Worm (Caenorhabditis elegans) whole organism, young adult: ENCODE results near the gene T14B4.8.
A peak's percentile ranks its signal among the peaks of the same experiment; 100 is the strongest.

Experiments used
- C17E4.6 ChIP-seq: fragments of 200-800 bp; sonication (Bioruptor generic); IDR thresholded peaks from 2 replicates; pipeline ENCODE4 v1.3.6; 2022; ENCODE audit warnings: missing genetic modification reagents, missing genetic modification characterization, missing compliant biosample characterization
- D2030.7 ChIP-seq: fragments of 200-800 bp; sonication (Bioruptor generic); IDR thresholded peaks from 2 replicates; pipeline ENCODE4 v1.3.6; 2022; ENCODE audit warnings: missing genetic modification reagents, missing genetic modification characterization, missing compliant biosample characterization
- F33H1.4 ChIP-seq: fragments of 200-800 bp; sonication (Bioruptor generic); IDR thresholded peaks from 2 replicates; pipeline ENCODE4 v1.3.6; 2022; ENCODE audit warnings: missing genetic modification reagents, missing genetic modification characterization, missing compliant biosample characterization
- F37B4.10 ChIP-seq: fragments of 200-800 bp; sonication (Bioruptor generic); IDR thresholded peaks from 2 replicates; pipeline ENCODE4 v1.3.6; 2022; ENCODE audit warnings: missing genetic modification characterization, missing compliant biosample characterization
- F52B5.7 ChIP-seq: sonication (generic microtip); optimal IDR thresholded peaks from 2 replicates; lab custom pipeline; 2016; ENCODE audit warnings: mild to moderate bottlenecking, missing genetic modification characterization, missing compliant biosample characterization
- K12H6.12 ChIP-seq: fragments of 200-800 bp; sonication (Bioruptor generic); optimal IDR thresholded peaks from 2 replicates; lab custom pipeline; 2018; ENCODE audit warnings: mild to moderate bottlenecking, missing genetic modification characterization, missing compliant biosample characterization
- T07F8.4 ChIP-seq: sonication (generic microtip); optimal IDR thresholded peaks from 2 replicates; lab custom pipeline; 2016; ENCODE audit warnings: mild to moderate bottlenecking, missing genetic modification characterization, moderate library complexity, missing compliant biosample characterization
- Y53G8AR.9 ChIP-seq: fragments of 200-800 bp; sonication (Bioruptor generic); conservative IDR thresholded peaks from 2 replicates; pipeline ENCODE4 v1.3.6; 2022; ENCODE audit warnings: missing genetic modification reagents, missing genetic modification characterization, missing compliant biosample characterization
- Y56A3A.18 ChIP-seq: fragments of 200-800 bp; sonication (Bioruptor generic); IDR thresholded peaks from 2 replicates; pipeline ENCODE4 v1.3.6; 2022; ENCODE audit warnings: missing genetic modification reagents, missing genetic modification characterization, missing compliant biosample characterization
- Y95B8A.8 ChIP-seq: fragments of 200-800 bp; sonication (Bioruptor generic); IDR thresholded peaks from 2 replicates; pipeline ENCODE4 v1.3.6; 2022; ENCODE audit warnings: missing genetic modification reagents, missing genetic modification characterization, missing compliant biosample characterization
- ZK185.1 ChIP-seq: sonication (generic microtip); optimal IDR thresholded peaks from 2 replicates; lab custom pipeline; 2016; ENCODE audit warnings: mild to moderate bottlenecking, missing genetic modification characterization, missing compliant biosample characterization; ENCODE audit not compliant: poor library complexity, severe bottlenecking
- akir-1 ChIP-seq: fragments of 200-800 bp; sonication (Bioruptor generic); optimal IDR thresholded peaks from 2 replicates; lab custom pipeline; 2018; ENCODE audit warnings: mild to moderate bottlenecking, missing genetic modification characterization, moderate library complexity, missing compliant biosample characterization
- attf-3 ChIP-seq: fragments of 200-800 bp; sonication (Bioruptor generic); conservative IDR thresholded peaks from 2 replicates; pipeline ENCODE4 v1.3.6; 2022; ENCODE audit warnings: missing genetic modification reagents, missing genetic modification characterization, missing compliant biosample characterization
- attf-5 ChIP-seq: fragments of 200-800 bp; sonication (Bioruptor generic); optimal IDR thresholded peaks from 2 replicates; lab custom pipeline; 2018; ENCODE audit warnings: mild to moderate bottlenecking, missing genetic modification characterization, missing compliant biosample characterization
- attf-6 ChIP-seq: fragments of 200-800 bp; sonication (Bioruptor generic); IDR thresholded peaks from 2 replicates; pipeline ENCODE4 v1.3.6; 2022; ENCODE audit warnings: missing genetic modification reagents, missing genetic modification characterization, missing compliant biosample characterization
- cebp-1 ChIP-seq, 2 experiments: fragments of 200-800 bp in 1 of 2; sonication (Bioruptor generic) in 1 of 2; sonication (generic microtip) in 1 of 2; IDR thresholded peaks in 1 of 2; optimal IDR thresholded peaks in 1 of 2; 2 replicates each; pipeline versions ENCODE4 v1.3.6 to Lab custom; 2017 to 2022; ENCODE audit warnings: missing compliant biosample characterization in 2 of 2, missing genetic modification characterization in 2 of 2, mild to moderate bottlenecking in 1 of 2, missing genetic modification reagents in 1 of 2, moderate library complexity in 1 of 2
- cebp-2 ChIP-seq: fragments of 200-800 bp; sonication (Bioruptor generic); IDR thresholded peaks from 2 replicates; pipeline ENCODE4 v1.3.6; 2022; ENCODE audit warnings: missing genetic modification characterization, missing compliant biosample characterization
- ceh-27 ChIP-seq: fragments of 200-800 bp; sonication (Bioruptor generic); optimal IDR thresholded peaks from 2 replicates; lab custom pipeline; 2018; ENCODE audit warnings: mild to moderate bottlenecking, missing genetic modification characterization, moderate library complexity, missing compliant biosample characterization
- ceh-40 ChIP-seq: fragments of 200-800 bp; sonication (Bioruptor generic); IDR thresholded peaks from 2 replicates; pipeline ENCODE4 v1.3.6; 2022; ENCODE audit warnings: missing genetic modification characterization, missing compliant biosample characterization
- ceh-91 ChIP-seq: fragments of 200-800 bp; sonication (Bioruptor generic); IDR thresholded peaks from 2 replicates; pipeline ENCODE4 v1.3.6; 2022; ENCODE audit warnings: missing genetic modification reagents, missing genetic modification characterization, missing compliant biosample characterization
- chd-7 ChIP-seq: sonication (generic microtip); optimal IDR thresholded peaks from 2 replicates; lab custom pipeline; 2016; ENCODE audit warnings: mild to moderate bottlenecking, missing genetic modification characterization, moderate library complexity, missing compliant biosample characterization
- die-1 ChIP-seq: sonication (generic microtip); optimal IDR thresholded peaks from 2 replicates; lab custom pipeline; 2016; ENCODE audit warnings: missing genotype, mild to moderate bottlenecking, missing genetic modification characterization, missing compliant biosample characterization
- dox-1 ChIP-seq: fragments of 200-800 bp; sonication (Bioruptor generic); IDR thresholded peaks from 2 replicates; pipeline ENCODE4 v1.3.6; 2022; ENCODE audit warnings: missing genetic modification reagents, missing genetic modification characterization, missing compliant biosample characterization
- dpl-1 ChIP-seq: fragments of 150-350 bp; optimal IDR thresholded peaks from 2 replicates; lab custom pipeline; 2014; ENCODE audit warnings: missing biosample characterization, missing genetic modification reagents, missing genetic modification characterization
- efl-1 ChIP-seq: fragments of 150-350 bp; optimal IDR thresholded peaks from 2 replicates; lab custom pipeline; 2014; ENCODE audit warnings: missing biosample characterization, missing genetic modification reagents, missing genetic modification characterization
- egl-18 ChIP-seq: fragments of 200-800 bp; sonication (Bioruptor generic); IDR thresholded peaks from 2 replicates; pipeline ENCODE4 v1.3.6; 2022; ENCODE audit warnings: missing genetic modification reagents, missing genetic modification characterization, missing compliant biosample characterization
- ekl-4 ChIP-seq: fragments of 200-800 bp; sonication (Bioruptor generic); IDR thresholded peaks from 2 replicates; pipeline ENCODE4 v1.3.6; 2022; ENCODE audit warnings: missing genetic modification reagents, missing genetic modification characterization, missing compliant biosample characterization
- hsf-1 ChIP-seq: fragments of 200-800 bp; sonication (Bioruptor generic); IDR thresholded peaks from 2 replicates; pipeline ENCODE4 v1.3.6; 2022; ENCODE audit warnings: missing genetic modification reagents, missing genetic modification characterization, missing compliant biosample characterization
- let-607 ChIP-seq, 2 experiments: fragments of 200-800 bp in 1 of 2; sonication (Bioruptor generic) in 1 of 2; sonication (generic microtip) in 1 of 2; optimal IDR thresholded peaks; 2 replicates each; lab custom pipeline; 2016 to 2018; ENCODE audit warnings: mild to moderate bottlenecking in 2 of 2, missing compliant biosample characterization in 2 of 2, missing genetic modification characterization in 2 of 2, moderate library complexity in 2 of 2, missing genotype in 1 of 2
- lin-26 ChIP-seq: fragments of 200-800 bp; sonication (Bioruptor generic); IDR thresholded peaks from 2 replicates; pipeline ENCODE4 v1.3.6; 2022; ENCODE audit warnings: missing genetic modification reagents, missing genetic modification characterization, missing compliant biosample characterization
- lin-35 ChIP-seq, 3 experiments: fragments of 150-350 bp in 2 of 3; sonication (generic microtip) in 1 of 3; optimal IDR thresholded peaks; 2 replicates each; lab custom pipeline; 2014 to 2018; ENCODE audit warnings: missing biosample characterization in 3 of 3, missing genetic modification characterization in 3 of 3, missing genetic modification reagents in 3 of 3
- lin-54 ChIP-seq: fragments of 200-800 bp; sonication (Bioruptor generic); optimal IDR thresholded peaks from 2 replicates; lab custom pipeline; 2018; ENCODE audit warnings: mild to moderate bottlenecking, missing genetic modification characterization, missing compliant biosample characterization
- lsl-1 ChIP-seq: fragments of 200-800 bp; sonication (Bioruptor generic); optimal IDR thresholded peaks from 2 replicates; lab custom pipeline; 2018; ENCODE audit warnings: mild to moderate bottlenecking, missing genetic modification characterization, moderate library complexity, missing compliant biosample characterization
- madf-3 ChIP-seq: fragments of 200-800 bp; sonication (Bioruptor generic); IDR thresholded peaks from 2 replicates; pipeline ENCODE4 v1.3.6; 2022; ENCODE audit warnings: missing genetic modification reagents, missing genetic modification characterization, missing compliant biosample characterization
- madf-6 ChIP-seq: fragments of 200-800 bp; sonication (Bioruptor generic); IDR thresholded peaks from 2 replicates; pipeline ENCODE4 v1.3.6; 2022; ENCODE audit warnings: missing genetic modification reagents, missing genetic modification characterization, missing compliant biosample characterization
- madf-8 ChIP-seq: fragments of 200-800 bp; sonication (Bioruptor generic); conservative IDR thresholded peaks from 2 replicates; pipeline ENCODE4 v1.3.6; 2022; ENCODE audit warnings: missing genetic modification reagents, missing genetic modification characterization, missing compliant biosample characterization
- mcd-1 ChIP-seq: fragments of 200-800 bp; sonication (Bioruptor generic); IDR thresholded peaks from 2 replicates; pipeline ENCODE4 v1.3.6; 2022; ENCODE audit warnings: missing genetic modification reagents, missing genetic modification characterization, missing compliant biosample characterization
- mel-28 ChIP-seq: sonication (generic microtip); optimal IDR thresholded peaks from 2 replicates; lab custom pipeline; 2016; ENCODE audit warnings: borderline replicate concordance, mild to moderate bottlenecking, missing genetic modification characterization, missing compliant biosample characterization
- nhr-27 ChIP-seq: fragments of 200-800 bp; sonication (Bioruptor generic); optimal IDR thresholded peaks from 2 replicates; lab custom pipeline; 2018; ENCODE audit warnings: mild to moderate bottlenecking, missing genetic modification characterization, moderate library complexity, missing compliant biosample characterization
- pbrm-1 ChIP-seq: fragments of 200-800 bp; sonication (Bioruptor generic); IDR thresholded peaks from 2 replicates; pipeline ENCODE4 v1.3.6; 2022; ENCODE audit warnings: missing genetic modification reagents, missing genetic modification characterization, missing compliant biosample characterization
- somi-1 ChIP-seq: fragments of 200-800 bp; sonication (Bioruptor generic); optimal IDR thresholded peaks from 2 replicates; lab custom pipeline; 2018; ENCODE audit warnings: mild to moderate bottlenecking, missing genetic modification characterization, missing compliant biosample characterization
- tbp1 ChIP-seq: fragments of 200-800 bp; sonication (Bioruptor generic); optimal IDR thresholded peaks from 2 replicates; lab custom pipeline; 2018; ENCODE audit warnings: mild to moderate bottlenecking, missing genetic modification characterization, missing compliant biosample characterization
- xnd-1 ChIP-seq: sonication (generic microtip); optimal IDR thresholded peaks from 2 replicates; lab custom pipeline; 2016; ENCODE audit warnings: missing genotype, missing genetic modification reagents, missing genetic modification characterization, missing compliant biosample characterization
- zfh-2 ChIP-seq: fragments of 200-800 bp; sonication (Bioruptor generic); conservative IDR thresholded peaks from 2 replicates; pipeline ENCODE4 v1.3.6; 2022; ENCODE audit warnings: missing genetic modification reagents, missing genetic modification characterization, missing compliant biosample characterization
- ztf-3 ChIP-seq: fragments of 200-800 bp; sonication (Bioruptor generic); optimal IDR thresholded peaks from 2 replicates; lab custom pipeline; 2018; ENCODE audit warnings: mild to moderate bottlenecking, missing genetic modification characterization, missing compliant biosample characterization
- ztf-6 ChIP-seq: fragments of 200-800 bp; sonication (Bioruptor generic); IDR thresholded peaks from 2 replicates; pipeline ENCODE4 v1.3.6; 2022; ENCODE audit warnings: missing genetic modification reagents, missing genetic modification characterization, missing compliant biosample characterization

T14B4.8 gene

ce11 chrII:6683663-6684285, 45.4 kb downstream of the T14B4.8 start, which contains the start of gene gyf-1 (continued):
- TF ChIP-seq zfh-2 (GFP tag; lab: Robert Waterston, UW) (peak; percentile 68; the same call in 1 of the 2 replicates), ztf-6 (no peak), attf-5 (GFP tag; lab: Kevin White, UChicago) (peak; percentile 80), F33H1.4 (GFP tag; lab: Robert Waterston, UW) (no peak), ZK185.1 (tag; lab: Kevin White, UChicago) (peak; percentile 3), Y53G8AR.9 (no peak), attf-3 (GFP tag; lab: Robert Waterston, UW) (no peak), akir-1 (no peak), ceh-40 (GFP tag; lab: Robert Waterston, UW) (no peak), chd-7 (tag; lab: Kevin White, UChicago) (no peak), ekl-4 (GFP tag; lab: Robert Waterston, UW) (no peak), nhr-27 (no peak), let-607 (tag; optimal IDR thresholded peaks at IDR 0.05; lab: Kevin White, UChicago) (peak in 1 of 2 experiments; percentile 34), somi-1 (GFP tag; lab: Kevin White, UChicago) (no peak), lin-26 (GFP tag; lab: Robert Waterston, UW) (no peak), madf-8 (no peak), cebp-2 (GFP tag; lab: Robert Waterston, UW) (no peak), ceh-27 (peak; percentile 39), lin-54 (GFP tag; lab: Kevin White, UChicago) (no peak), dox-1 (peak; percentile 57; the same call in 1 of the 2 replicates), mcd-1 (GFP tag; lab: Robert Waterston, UW) (peak; percentile 13; the same call in 1 of the 2 replicates), F52B5.7 (tag; lab: Kevin White, UChicago) (no peak), die-1 (no peak), madf-3 (peak; percentile 56; the same call in 1 of the 2 replicates), xnd-1 (tag; lab: Kevin White, UChicago) (no peak), lin-35 (GFP tag; optimal IDR thresholded peaks at IDR 0.05; lab: Kevin White, UChicago) (peak in 1 of 3 experiments; percentile 27), cebp-1 (GFP tag; IDR thresholded peaks at IDR 0.05; lab: Robert Waterston, UW) (no peak), cebp-1 (tag; optimal IDR thresholded peaks at IDR 0.05; lab: Kevin White, UChicago) (no peak), dpl-1 (GFP tag; lab: Kevin White, UChicago) (no peak), egl-18 (GFP tag; lab: Robert Waterston, UW) (no peak), Y95B8A.8 (GFP tag; lab: Robert Waterston, UW) (no peak), K12H6.12 (tag; lab: Kevin White, UChicago) (peak; percentile 49), Y56A3A.18 (no peak), ztf-3 (GFP tag; lab: Kevin White, UChicago) (no peak)

ce11 chrII:6682918-6683317, 46.3 kb downstream of the T14B4.8 start:
- TF ChIP-seq efl-1 (GFP tag; lab: Kevin White, UChicago) (peak; percentile 88), F33H1.4 (GFP tag; lab: Robert Waterston, UW) (peak; percentile 89), lin-54 (GFP tag; lab: Kevin White, UChicago) (peak; percentile 7), lin-35 (GFP tag; optimal IDR thresholded peaks at IDR 0.05; lab: Kevin White, UChicago) (peak in 1 of 3 experiments; percentile 12), tbp1 (GFP tag; lab: Kevin White, UChicago) (peak; percentile 9), attf-6 (GFP tag; lab: Robert Waterston, UW) (no peak), lsl-1 (peak; percentile 95), D2030.7 (peak; percentile 70), mel-28 (tag; lab: Kevin White, UChicago) (no peak), hsf-1 (GFP tag; lab: Robert Waterston, UW) (0 out of 2 replicates have a peak, but pooled peaks have one; percentile 34), madf-8 (peak; percentile 82), ZK185.1 (tag; lab: Kevin White, UChicago) (no peak), C17E4.6 (no peak), xnd-1 (tag; lab: Kevin White, UChicago) (peak; percentile 81), dpl-1 (GFP tag; lab: Kevin White, UChicago) (peak; percentile 62), ceh-91 (GFP tag; lab: Robert Waterston, UW) (peak; percentile 47; the same call in 1 of the 2 replicates), F37B4.10 (GFP tag; lab: Robert Waterston, UW) (no peak), pbrm-1 (GFP tag; lab: Robert Waterston, UW) (0 out of 2 replicates have a peak, but pooled peaks have one; percentile 46), T07F8.4 (tag; lab: Kevin White, UChicago) (no peak), madf-6 (peak; percentile 92), lin-26 (GFP tag; lab: Robert Waterston, UW) (no peak)
